Fruit fly (Drosophila melanogaster): Measurements from ENCODE around the gene Ir7b.

DNA sequence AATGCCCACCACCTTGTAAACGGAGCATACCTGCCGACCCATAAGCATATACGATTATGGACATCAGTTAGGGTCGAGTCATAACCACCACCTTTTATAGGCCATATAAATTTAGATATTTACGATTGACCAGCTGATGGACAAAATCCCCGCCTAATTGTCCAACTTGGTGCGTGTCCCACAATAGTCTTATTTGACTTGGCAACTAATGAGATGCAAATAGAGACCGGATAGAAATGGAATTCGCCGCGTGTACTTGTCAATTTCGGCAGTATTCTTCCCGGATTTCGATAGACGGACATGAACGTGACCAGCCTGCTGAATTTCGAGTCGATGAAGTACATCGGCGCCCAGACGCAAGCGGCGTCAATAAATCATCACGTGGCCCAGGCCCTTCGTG lies 17.6 kb upstream of the Ir7b start, which contains the start of gene Ir7g:
- no peak for TF ChIP-seq Meics (GFP tag; optimal IDR thresholded peaks at IDR 0.05)
- no peak for TF ChIP-seq Doc2 (GFP tag; IDR thresholded peaks at IDR 0.05)
- TF ChIP-seq ac (GFP tag; optimal IDR thresholded peaks at IDR 0.05), result no peak
- TF ChIP-seq Fer3 (tag; optimal IDR thresholded peaks at IDR 0.05), result no peak
- TF ChIP-seq CG13296 (GFP tag; optimal IDR thresholded peaks at IDR 0.05), result no peak
- TF ChIP-seq CG2116 (GFP tag; optimal IDR thresholded peaks at IDR 0.05), result no peak
- no peak for TF ChIP-seq D19A (tag; optimal IDR thresholded peaks at IDR 0.05)
- no peak for TF ChIP-seq phol (tag; optimal IDR thresholded peaks at IDR 0.05)
- no peak for TF ChIP-seq Rx (GFP tag; IDR thresholded peaks at IDR 0.05)
- TF ChIP-seq pan (optimal IDR thresholded peaks at IDR 0.05), result no peak
- TF ChIP-seq pan (GFP tag; optimal IDR thresholded peaks at IDR 0.05 in 1 of 2, IDR thresholded peaks at IDR 0.05 in 1 of 2), result no peak
- no peak for TF ChIP-seq CG2678 (tag; optimal IDR thresholded peaks at IDR 0.05)
- TF ChIP-seq CG2129 (GFP tag; IDR thresholded peaks at IDR 0.05; ENCODE audit: partially characterized antibody), result no peak

All from whole organism, embryonic.